Worm (Caenorhabditis elegans): ENCODE data around the gene nhr-48.
A peak's percentile ranks its signal among the peaks of the same experiment; 100 is the strongest.

ce11 chrX:15742310-15742709 is 34.3 kb downstream of the nhr-48 start, which contains the start of gene nhr-255:
- TF ChIP-seq lsy-2 (tag; optimal IDR thresholded peaks at IDR 0.05) (no peak), elt-3 (tag; optimal IDR thresholded peaks at IDR 0.05) (no peak), snpc-4 (tag; optimal IDR thresholded peaks at IDR 0.05) (no peak), hlh-1 (tag; optimal IDR thresholded peaks at IDR 0.05) (no peak), ztf-11 (tag; optimal IDR thresholded peaks at IDR 0.05) (no peak), elt-1 (tag; optimal IDR thresholded peaks at IDR 0.05; ENCODE audit: borderline replicate concordance, insufficient read depth) (no peak), nhr-2 (tag; optimal IDR thresholded peaks at IDR 0.05) (no peak), nhr-237 (tag; optimal IDR thresholded peaks at IDR 0.05) (no peak), pha-4 (tag; optimal IDR thresholded peaks at IDR 0.05) (no peak), ces-1 (GFP tag; optimal IDR thresholded peaks at IDR 0.05) (peak; percentile 86), nhr-28 (tag; optimal IDR thresholded peaks at IDR 0.05) (no peak), mep-1 (tag; optimal IDR thresholded peaks at IDR 0.05) (no peak)
